Worm (Caenorhabditis elegans) whole organism, L4 larva: ENCODE results near the gene ZK666.8.

Experiments used
- D1046.2 ChIP-seq: fragments of 200-800 bp; sonication (Bioruptor generic); IDR thresholded peaks from 2 replicates; pipeline ENCODE4 v1.3.6; 2022; ENCODE audit warnings: missing genetic modification characterization, missing compliant biosample characterization
- F10B5.3 ChIP-seq: sonication (generic microtip); optimal IDR thresholded peaks from 2 replicates; lab custom pipeline; 2016; ENCODE audit warnings: mild to moderate bottlenecking, missing genetic modification characterization, missing compliant biosample characterization
- F37D6.2 ChIP-seq: sonication (generic microtip); optimal IDR thresholded peaks from 2 replicates; lab custom pipeline; 2016; ENCODE audit warnings: mild to moderate bottlenecking, missing genetic modification characterization, missing compliant biosample characterization
- T20F7.1 ChIP-seq: fragments of 200-800 bp; sonication (Bioruptor generic); optimal IDR thresholded peaks from 2 replicates; lab custom pipeline; 2018; ENCODE audit warnings: mild to moderate bottlenecking, missing genetic modification characterization, missing compliant biosample characterization
- Y75B8A.6 ChIP-seq: fragments of 200-800 bp; sonication (Bioruptor generic); IDR thresholded peaks from 2 replicates; pipeline ENCODE4 v1.3.6; 2022; ENCODE audit warnings: missing genetic modification reagents, missing genetic modification characterization, missing compliant biosample characterization
- ZK337.2 ChIP-seq: fragments of 200-800 bp; sonication (Bioruptor generic); IDR thresholded peaks from 2 replicates; pipeline ENCODE4 v1.3.6; 2022; ENCODE audit warnings: missing genetic modification reagents, missing genetic modification characterization, missing compliant biosample characterization
- aha-1 ChIP-seq: fragments of 150-350 bp; peaks from one replicate; lab custom pipeline; 2014; ENCODE audit warnings: missing biosample characterization, missing genetic modification characterization
- ama-1 ChIP-seq: fragments of 150-350 bp; optimal IDR thresholded peaks from 2 replicates; lab custom pipeline; 2014; ENCODE audit warnings: inconsistent platforms, mixed read lengths
- arid-1 ChIP-seq: fragments of 200-800 bp; sonication (Bioruptor generic); conservative IDR thresholded peaks from 2 replicates; pipeline ENCODE4 v1.3.6; 2022; ENCODE audit warnings: missing genetic modification reagents, missing genetic modification characterization, missing compliant biosample characterization
- ceh-20 ChIP-seq: fragments of 200-800 bp; sonication (Bioruptor generic); IDR thresholded peaks from 2 replicates; pipeline ENCODE4 v1.3.6; 2022; ENCODE audit warnings: missing genetic modification reagents, missing genetic modification characterization, missing compliant biosample characterization
- ceh-28 ChIP-seq: fragments of 150-350 bp; optimal IDR thresholded peaks from 2 replicates; lab custom pipeline; 2014; ENCODE audit warnings: missing biosample characterization, missing genetic modification reagents, missing genetic modification characterization
- ceh-32 ChIP-seq: sonication (generic microtip); optimal IDR thresholded peaks from 2 replicates; lab custom pipeline; 2016; ENCODE audit warnings: mild to moderate bottlenecking, missing genetic modification characterization, missing compliant biosample characterization; ENCODE audit not compliant: poor library complexity
- ceh-62 ChIP-seq: sonication (generic microtip); optimal IDR thresholded peaks from 2 replicates; lab custom pipeline; 2017; ENCODE audit warnings: missing biosample characterization, missing genetic modification characterization
- ceh-82 ChIP-seq: sonication (generic microtip); optimal IDR thresholded peaks from 2 replicates; lab custom pipeline; 2017; ENCODE audit warnings: missing biosample characterization, missing genetic modification characterization
- cey-2 ChIP-seq: sonication (generic microtip); optimal IDR thresholded peaks from 3 replicates; lab custom pipeline; 2017; ENCODE audit warnings: missing genetic modification characterization, mild to moderate bottlenecking, missing compliant biosample characterization, antibody characterized with exemption, borderline replicate concordance; ENCODE audit not compliant: insufficient read depth
- ctbp-1 ChIP-seq: fragments of 200-800 bp; sonication (Bioruptor generic); IDR thresholded peaks from 2 replicates; pipeline ENCODE4 v1.3.6; 2022; ENCODE audit warnings: missing genetic modification reagents, missing genetic modification characterization, missing compliant biosample characterization
- daf-16 ChIP-seq, 3 experiments: sonication (generic microtip); optimal IDR thresholded peaks; 2 replicates each; lab custom pipeline; 2016 to 2017; ENCODE audit warnings: missing genetic modification characterization in 3 of 3, missing genetic modification reagents in 3 of 3, mild to moderate bottlenecking in 2 of 3, missing compliant biosample characterization in 2 of 3, missing biosample characterization in 1 of 3, moderate library complexity in 1 of 3
- dpl-1 ChIP-seq: fragments of 150-350 bp; optimal IDR thresholded peaks from 2 replicates; lab custom pipeline; 2014; ENCODE audit warnings: missing biosample characterization, missing genetic modification reagents, missing genetic modification characterization
- duxl-1 ChIP-seq: sonication (generic microtip); optimal IDR thresholded peaks from 2 replicates; lab custom pipeline; 2016; ENCODE audit warnings: mild to moderate bottlenecking, missing genetic modification characterization, moderate library complexity, missing compliant biosample characterization; ENCODE audit not compliant: poor library complexity
- egl-27 ChIP-seq: sonication (generic microtip); optimal IDR thresholded peaks from 3 replicates; lab custom pipeline; 2017; ENCODE audit warnings: missing biosample characterization, missing genetic modification reagents, missing genetic modification characterization
- egl-43 ChIP-seq: fragments of 200-800 bp; sonication (Bioruptor generic); IDR thresholded peaks from 2 replicates; pipeline ENCODE4 v1.3.6; 2022; ENCODE audit warnings: missing genetic modification reagents, missing genetic modification characterization, missing compliant biosample characterization
- fos-1 ChIP-seq: fragments of 150-350 bp; optimal IDR thresholded peaks from 2 replicates; lab custom pipeline; 2014; ENCODE audit warnings: missing biosample characterization, missing genetic modification characterization
- hif-1 ChIP-seq, 2 experiments: sonication (generic microtip); optimal IDR thresholded peaks; 2 replicates each; lab custom pipeline; 2016 to 2017; ENCODE audit warnings: missing compliant biosample characterization in 2 of 2, missing genetic modification characterization in 2 of 2, missing genetic modification reagents in 2 of 2, missing genotype in 2 of 2, mild to moderate bottlenecking in 1 of 2
- hlh-30 ChIP-seq: sonication (generic microtip); optimal IDR thresholded peaks from 2 replicates; lab custom pipeline; 2017; ENCODE audit warnings: antibody characterized with exemption, mild to moderate bottlenecking, missing genetic modification characterization, missing compliant biosample characterization; ENCODE audit not compliant: insufficient read depth
- jun-1 ChIP-seq: fragments of 150-350 bp; optimal IDR thresholded peaks from 2 replicates; lab custom pipeline; 2014; ENCODE audit warnings: missing biosample characterization, missing genetic modification reagents, missing genetic modification characterization
- lir-3 ChIP-seq: sonication (generic microtip); optimal IDR thresholded peaks from 2 replicates; lab custom pipeline; 2016; ENCODE audit warnings: mild to moderate bottlenecking, missing genetic modification characterization, missing compliant biosample characterization
- lsy-2 ChIP-seq, 2 experiments: fragments of 150-350 bp in 1 of 2; sonication (generic microtip) in 1 of 2; optimal IDR thresholded peaks; 2 replicates each; lab custom pipeline; 2014 to 2017; ENCODE audit warnings: missing biosample characterization in 2 of 2, missing genetic modification characterization in 2 of 2
- mdt-29 ChIP-seq: fragments of 200-800 bp; sonication (Bioruptor generic); IDR thresholded peaks from 2 replicates; pipeline ENCODE4 v1.3.6; 2022; ENCODE audit warnings: missing genetic modification reagents, missing genetic modification characterization, missing compliant biosample characterization
- mep-1 ChIP-seq: fragments of 150-350 bp; sonication (generic microtip); optimal IDR thresholded peaks from 3 replicates; lab custom pipeline; 2014; ENCODE audit warnings: missing biosample characterization, missing genetic modification characterization
- mxl-2 ChIP-seq: fragments of 200-800 bp; sonication (Bioruptor generic); conservative IDR thresholded peaks from 2 replicates; pipeline ENCODE4 v1.3.6; 2022; ENCODE audit warnings: missing genetic modification reagents, missing genetic modification characterization, missing compliant biosample characterization
- mxl-3 ChIP-seq: fragments of 200-800 bp; sonication (Bioruptor generic); optimal IDR thresholded peaks from 2 replicates; lab custom pipeline; 2018; ENCODE audit warnings: mild to moderate bottlenecking, missing genetic modification characterization, missing compliant biosample characterization
- nhr-102 ChIP-seq: sonication (generic microtip); optimal IDR thresholded peaks from 2 replicates; lab custom pipeline; 2016; ENCODE audit warnings: mild to moderate bottlenecking, missing genetic modification characterization, moderate library complexity, missing compliant biosample characterization
- nhr-11 ChIP-seq: fragments of 150-350 bp; optimal IDR thresholded peaks from 2 replicates; lab custom pipeline; 2014; ENCODE audit warnings: missing biosample characterization, missing genetic modification characterization
- nhr-41 ChIP-seq: fragments of 200-800 bp; sonication (Bioruptor generic); IDR thresholded peaks from 2 replicates; pipeline ENCODE4 v1.3.6; 2022; ENCODE audit warnings: missing genetic modification reagents, missing genetic modification characterization, missing compliant biosample characterization
- nhr-48 ChIP-seq: sonication (generic microtip); optimal IDR thresholded peaks from 2 replicates; lab custom pipeline; 2016; ENCODE audit warnings: mild to moderate bottlenecking, missing genetic modification characterization, missing compliant biosample characterization
- nhr-6 ChIP-seq: fragments of 150-350 bp; optimal IDR thresholded peaks from 2 replicates; lab custom pipeline; 2014; ENCODE audit warnings: missing biosample characterization, missing genetic modification characterization
- nhr-76 ChIP-seq: fragments of 150-350 bp; optimal IDR thresholded peaks from 2 replicates; lab custom pipeline; 2014; ENCODE audit warnings: missing biosample characterization, missing genetic modification characterization
- php-3 ChIP-seq: fragments of 200-800 bp; sonication (Bioruptor generic); IDR thresholded peaks from 2 replicates; pipeline ENCODE4 v1.3.6; 2022; ENCODE audit warnings: missing genetic modification reagents, missing genetic modification characterization, missing compliant biosample characterization
- pqm-1 ChIP-seq: sonication (generic microtip); optimal IDR thresholded peaks from 2 replicates; lab custom pipeline; 2017; ENCODE audit warnings: missing biosample characterization, missing genetic modification characterization
- saeg-2 ChIP-seq: fragments of 200-800 bp; sonication (Bioruptor generic); IDR thresholded peaks from 2 replicates; pipeline ENCODE4 v1.3.6; 2022; ENCODE audit warnings: missing genetic modification reagents, missing genetic modification characterization, missing compliant biosample characterization
- sdz-12 ChIP-seq: fragments of 200-800 bp; sonication (Bioruptor generic); optimal IDR thresholded peaks from 2 replicates; lab custom pipeline; 2018; ENCODE audit warnings: mild to moderate bottlenecking, missing genetic modification characterization, missing compliant biosample characterization
- skn-1 ChIP-seq: fragments of 150-350 bp; optimal IDR thresholded peaks from 2 replicates; lab custom pipeline; 2014; ENCODE audit warnings: missing biosample characterization, missing genetic modification characterization
- snpc-1.2 ChIP-seq: fragments of 200-800 bp; sonication (Bioruptor generic); IDR thresholded peaks from 2 replicates; pipeline ENCODE4 v1.3.6; 2022; ENCODE audit warnings: missing genetic modification reagents, missing genetic modification characterization, missing compliant biosample characterization
- snpc-4 ChIP-seq: fragments of 150-350 bp; optimal IDR thresholded peaks from 2 replicates; lab custom pipeline; 2014; ENCODE audit warnings: missing biosample characterization, missing genetic modification characterization
- spr-1 ChIP-seq: sonication (generic microtip); optimal IDR thresholded peaks from 2 replicates; lab custom pipeline; 2016; ENCODE audit warnings: mild to moderate bottlenecking, missing genetic modification characterization, missing compliant biosample characterization
- tra-1 ChIP-seq: fragments of 200-800 bp; sonication (Bioruptor generic); IDR thresholded peaks from 2 replicates; pipeline ENCODE4 v1.3.6; 2022; ENCODE audit warnings: missing genetic modification reagents, missing genetic modification characterization, missing compliant biosample characterization
- unc-130 ChIP-seq: sonication (generic microtip); optimal IDR thresholded peaks from 2 replicates; lab custom pipeline; 2016; ENCODE audit warnings: missing genetic modification reagents, missing genetic modification characterization, missing compliant biosample characterization
- unc-62 ChIP-seq, 3 experiments: fragments of 150-350 bp in 1 of 3; sonication (generic microtip); optimal IDR thresholded peaks in 2 of 3; peaks in 1 of 3; 1 replicate in 1 of 3; 2 replicates in 2 of 3; lab custom pipeline; 2014 to 2017; ENCODE audit warnings: missing biosample characterization in 3 of 3, missing genetic modification characterization in 3 of 3, missing genetic modification reagents in 3 of 3, missing genotype in 1 of 3
- ztf-7 ChIP-seq: fragments of 150-350 bp; optimal IDR thresholded peaks from 2 replicates; lab custom pipeline; 2014; ENCODE audit warnings: missing biosample characterization, missing genetic modification characterization

The ZK666.8 gene

ce11 chrII:10446300-10446699 lies 46.6 kb downstream of the ZK666.8 start (continued):
- TF ChIP-seq mxl-2, result no peak

ce11 chrII:10445738-10446137 lies 47.2 kb downstream of the ZK666.8 start:
- TF ChIP-seq ceh-32, result no peak
- no peak for TF ChIP-seq snpc-1.2 (GFP tag; lab: Robert Waterston, UW)
- no peak for TF ChIP-seq nhr-48 (tag; lab: Kevin White, UChicago)
- peak; percentile 49 for TF ChIP-seq hlh-30
- TF ChIP-seq lsy-2 (tag; optimal IDR thresholded peaks at IDR 0.05; lab: Kevin White, UChicago), result no peak
- TF ChIP-seq pqm-1 (tag; lab: Kevin White, UChicago), result no peak
- TF ChIP-seq mdt-29, result no peak
- no peak for TF ChIP-seq unc-130 (GFP tag; lab: Kevin White, UChicago)
- TF ChIP-seq ama-1 (lab: Kevin White, UChicago), result peak; percentile 23
- no peak for TF ChIP-seq nhr-76 (tag; lab: Kevin White, UChicago)
- TF ChIP-seq hif-1 (tag; optimal IDR thresholded peaks at IDR 0.05; lab: Kevin White, UChicago), result peak in 1 of 2 experiments; percentile 30
- no peak for TF ChIP-seq T20F7.1 (GFP tag; lab: Kevin White, UChicago)
- TF ChIP-seq unc-62 (GFP tag; optimal IDR thresholded peaks at IDR 0.05 in 1 of 2; lab: Kevin White, UChicago), result no peak
- no peak for TF ChIP-seq unc-62 (tag; optimal IDR thresholded peaks at IDR 0.05; lab: Kevin White, UChicago)
- peak; percentile 3 for TF ChIP-seq mep-1 (tag; lab: Kevin White, UChicago)
- TF ChIP-seq saeg-2 (GFP tag; lab: Robert Waterston, UW), result no peak
- TF ChIP-seq arid-1 (GFP tag; lab: Robert Waterston, UW), result no peak
- TF ChIP-seq skn-1, result no peak
- TF ChIP-seq nhr-102 (tag; lab: Kevin White, UChicago), result no peak
- TF ChIP-seq snpc-4 (tag; lab: Kevin White, UChicago), result no peak
- no peak for TF ChIP-seq ceh-20 (GFP tag; lab: Robert Waterston, UW)
- TF ChIP-seq mxl-2, result no peak
- TF ChIP-seq ceh-82 (tag; lab: Kevin White, UChicago), result no peak
- no peak for TF ChIP-seq ctbp-1 (GFP tag; lab: Robert Waterston, UW)
- no peak for TF ChIP-seq Y75B8A.6 (GFP tag; lab: Robert Waterston, UW)
- TF ChIP-seq D1046.2 (GFP tag; lab: Robert Waterston, UW), result no peak
- TF ChIP-seq sdz-12 (GFP tag; lab: Kevin White, UChicago), result no peak
- TF ChIP-seq cey-2 (tag; lab: Kevin White, UChicago), result no peak
- TF ChIP-seq ztf-7 (tag; lab: Kevin White, UChicago), result no peak
- peak; percentile 17 for TF ChIP-seq dpl-1 (GFP tag; lab: Kevin White, UChicago)
- TF ChIP-seq tra-1 (GFP tag; lab: Robert Waterston, UW), result peak; percentile 52; the same call in 1 of the 2 replicates
- no peak for TF ChIP-seq nhr-41
- TF ChIP-seq aha-1 (tag; lab: Kevin White, UChicago), result peak; percentile 83
- peak; percentile 75 for TF ChIP-seq nhr-11 (tag; lab: Kevin White, UChicago)
- TF ChIP-seq egl-27 (tag; lab: Kevin White, UChicago), result no peak
- no peak for TF ChIP-seq jun-1 (tag; lab: Kevin White, UChicago)
- no peak for TF ChIP-seq fos-1 (tag; lab: Kevin White, UChicago)
- peak; percentile 66 for TF ChIP-seq mxl-3
- no peak for TF ChIP-seq lir-3 (tag; lab: Kevin White, UChicago)
- TF ChIP-seq nhr-6 (tag; lab: Kevin White, UChicago), result no peak
- no peak for TF ChIP-seq daf-16 (GFP tag; optimal IDR thresholded peaks at IDR 0.05; lab: Kevin White, UChicago)
- peak; percentile 27 for TF ChIP-seq daf-16 (tag; optimal IDR thresholded peaks at IDR 0.05; lab: Kevin White, UChicago)
- TF ChIP-seq duxl-1 (tag; lab: Kevin White, UChicago), result no peak
- no peak for TF ChIP-seq ceh-28 (tag; lab: Kevin White, UChicago)
- TF ChIP-seq spr-1 (tag; lab: Kevin White, UChicago), result no peak
- no peak for TF ChIP-seq F37D6.2
- no peak for TF ChIP-seq ceh-62
- no peak for TF ChIP-seq php-3 (GFP tag; lab: Robert Waterston, UW)
- TF ChIP-seq ZK337.2, result no peak
- no peak for TF ChIP-seq F10B5.3 (tag; lab: Kevin White, UChicago)
- TF ChIP-seq egl-43 (GFP tag; lab: Robert Waterston, UW), result no peak
